Worm (Caenorhabditis elegans): ENCODE results near the gene srlf-13.

DNA sequence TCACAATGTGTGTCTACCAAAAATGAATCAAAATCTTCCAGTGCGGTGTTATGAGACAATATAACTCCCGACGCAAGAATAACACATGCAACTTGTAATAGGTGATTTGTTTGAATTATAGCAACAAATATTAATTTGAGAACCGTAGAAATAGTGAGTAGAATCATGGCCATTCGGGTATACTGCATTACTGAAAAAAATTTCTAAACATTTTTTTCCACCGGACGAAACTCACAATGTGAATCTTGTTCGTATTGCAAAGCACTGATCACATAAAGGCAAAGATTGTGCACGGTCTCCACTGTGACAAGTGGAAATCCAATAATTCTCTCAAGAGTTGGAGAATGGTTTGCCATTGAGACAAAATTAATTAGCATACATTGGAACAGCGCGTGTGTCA, 6.1 kb upstream of the srlf-13 start:
- TF ChIP-seq lin-35 (GFP tag; optimal IDR thresholded peaks at IDR 0.05) (no peak), lsy-27 (tag; optimal IDR thresholded peaks at IDR 0.05; ENCODE audit: borderline replicate concordance, insufficient read depth) (no peak), let-607 (tag; optimal IDR thresholded peaks at IDR 0.05) (no peak), ceh-58 (GFP tag; IDR thresholded peaks at IDR 0.05) (no peak), pha-4 (tag; optimal IDR thresholded peaks at IDR 0.05) (no peak), F49E8.2 (tag; optimal IDR thresholded peaks at IDR 0.05; ENCODE audit: insufficient read depth) (no peak), akir-1 (GFP tag; optimal IDR thresholded peaks at IDR 0.05) (no peak), ama-1 (optimal IDR thresholded peaks at IDR 0.05) (no peak), ama-1 (GFP tag; optimal IDR thresholded peaks at IDR 0.05) (no peak), B0336.3 (GFP tag; IDR thresholded peaks at IDR 0.05) (no peak), mes-4 (tag; optimal IDR thresholded peaks at IDR 0.05) (no peak), athp-1 (tag; optimal IDR thresholded peaks at IDR 0.05) (no peak), Y56A3A.18 (GFP tag; IDR thresholded peaks at IDR 0.05) (no peak)

All from whole organism, young adult.